Fruit fly (Drosophila melanogaster) whole organism, pupa: ENCODE data around the gene Coq3.

ENCODE experiments used
- CG10348 ChIP-seq: fragments of 200-800 bp; sonication (Bioruptor generic); IDR thresholded peaks from 2 replicates; pipeline ENCODE4 v1.3.6; 2022; ENCODE audit warnings: missing biosample characterization, missing genetic modification characterization
- CG17806 ChIP-seq: fragments of 200-800 bp; sonication (Bioruptor generic); optimal IDR thresholded peaks from 2 replicates; lab custom pipeline; 2018; ENCODE audit warnings: missing biosample characterization, mild to moderate bottlenecking, missing genetic modification characterization, moderate library complexity
- CG8159 ChIP-seq: fragments of 200-800 bp; sonication (Bioruptor generic); optimal IDR thresholded peaks from 3 replicates; lab custom pipeline; 2018; ENCODE audit warnings: missing biosample characterization, mild to moderate bottlenecking, missing genetic modification characterization, moderate library complexity
- CG9948 ChIP-seq: fragments of 200-800 bp; sonication (Bioruptor generic); optimal IDR thresholded peaks from 2 replicates; lab custom pipeline; 2018; ENCODE audit warnings: missing biosample characterization, mild to moderate bottlenecking, missing genetic modification characterization, moderate library complexity
- Pif1B ChIP-seq: fragments of 200-800 bp; sonication (Bioruptor generic); optimal IDR thresholded peaks from 3 replicates; lab custom pipeline; 2016; ENCODE audit warnings: missing biosample characterization, missing genetic modification characterization

DNA sequence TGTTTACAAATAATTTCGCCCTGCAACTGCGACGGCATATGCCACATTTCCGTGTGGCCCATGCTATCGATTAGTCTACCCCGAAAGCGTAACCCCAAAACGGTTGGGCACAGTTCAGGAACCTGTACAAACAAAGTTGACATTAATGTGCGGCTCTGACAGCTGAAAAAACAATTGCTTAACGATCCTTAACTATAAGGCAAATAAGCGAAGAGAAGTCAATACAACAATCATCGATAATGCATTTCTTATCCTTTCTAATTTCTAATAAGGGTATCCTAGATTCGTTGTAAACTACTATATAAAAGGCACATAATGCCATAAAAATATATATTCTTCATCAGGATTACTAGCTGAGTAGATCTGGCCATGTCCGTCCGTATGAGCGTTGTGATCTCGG is 46.6 kb downstream of the Coq3 start:
- TF ChIP-seq CG17806 (tag; lab: Kevin White, UChicago) (no peak), CG9948 (tag; lab: Kevin White, UChicago) (no peak), CG10348 (no peak), Pif1B (GFP tag; lab: Kevin White, UChicago) (no peak), CG8159 (tag; lab: Kevin White, UChicago) (no peak)
